Fruit fly (Drosophila melanogaster): Measurements from ENCODE around the gene Nepl14.

DNA sequence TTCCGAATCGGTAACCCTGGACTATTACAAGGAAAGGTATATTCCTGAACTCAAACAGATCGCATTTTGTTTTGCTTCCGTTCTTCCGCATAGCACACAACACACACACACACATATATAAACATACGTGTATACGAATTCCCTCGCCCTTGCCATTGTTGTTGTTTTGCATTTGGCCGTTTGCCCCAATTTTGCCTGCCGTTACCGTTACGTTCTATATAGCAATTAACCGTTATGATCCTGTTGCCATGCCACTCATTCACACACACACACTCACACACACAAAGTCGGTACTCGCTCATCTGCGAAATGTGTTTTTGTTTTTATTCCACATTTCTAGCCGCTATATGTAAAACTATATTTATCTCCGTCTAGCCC lies 36.1 kb downstream of the Nepl14 start:
- TF ChIP-seq pad (GFP tag; optimal IDR thresholded peaks at IDR 0.05): peak; percentile 88
- TF ChIP-seq cnc (optimal IDR thresholded peaks at IDR 0.05): no peak
- peak; percentile 8 for TF ChIP-seq cic (GFP tag; optimal IDR thresholded peaks at IDR 0.05)
- no peak for TF ChIP-seq CG7101 (tag; optimal IDR thresholded peaks at IDR 0.05)
